Fruit fly (Drosophila melanogaster) whole organism, embryonic: ENCODE measurements around the gene Nf1.
A peak's percentile ranks its signal among the peaks of the same experiment; 100 is the strongest.

Experiments
- Abd-B ChIP-seq: fragments of 200-800 bp; sonication (Bioruptor generic); optimal IDR thresholded peaks from 2 replicates; lab custom pipeline; 2018; ENCODE audit warnings: missing biosample characterization, mild to moderate bottlenecking, missing genetic modification characterization, moderate library complexity
- Ada2b ChIP-seq: fragments of 200-800 bp; sonication (Bioruptor generic); IDR thresholded peaks from 2 replicates; pipeline ENCODE4 v1.3.6; 2022; ENCODE audit warnings: missing biosample characterization, missing genetic modification characterization
- CG10366 ChIP-seq: fragments of 200-800 bp; sonication (Bioruptor generic); IDR thresholded peaks from 2 replicates; pipeline ENCODE4 v1.3.6; 2022; ENCODE audit warnings: missing biosample characterization, missing genetic modification characterization
- CG12769 ChIP-seq: fragments of 200-800 bp; sonication (Bioruptor generic); optimal IDR thresholded peaks from 2 replicates; lab custom pipeline; 2019; ENCODE audit warnings: missing biosample characterization, mild to moderate bottlenecking, missing genetic modification characterization, moderate library complexity
- CG1602 ChIP-seq: fragments of 200-800 bp; sonication (Bioruptor generic); optimal IDR thresholded peaks from 3 replicates; lab custom pipeline; 2016; ENCODE audit warnings: missing biosample characterization, missing genetic modification characterization
- CG16779 ChIP-seq: fragments of 200-800 bp; sonication (Bioruptor generic); IDR thresholded peaks from 2 replicates; pipeline ENCODE4 v1.3.6; 2022; ENCODE audit warnings: missing biosample characterization, missing genetic modification characterization
- CG17385 ChIP-seq: fragments of 200-800 bp; sonication (Bioruptor generic); optimal IDR thresholded peaks from 3 replicates; lab custom pipeline; 2018; ENCODE audit warnings: missing biosample characterization, mild to moderate bottlenecking, missing genetic modification characterization
- CG2202 ChIP-seq: fragments of 200-800 bp; sonication (Bioruptor generic); optimal IDR thresholded peaks from 2 replicates; lab custom pipeline; 2018; ENCODE audit warnings: missing biosample characterization, mild to moderate bottlenecking, missing genetic modification characterization
- CG34376 ChIP-seq: fragments of 200-800 bp; sonication (Bioruptor generic); optimal IDR thresholded peaks from 2 replicates; lab custom pipeline; 2018; ENCODE audit warnings: missing biosample characterization, mild to moderate bottlenecking, missing genetic modification characterization
- CG4617 ChIP-seq: fragments of 200-800 bp; sonication (Bioruptor generic); optimal IDR thresholded peaks from 3 replicates; lab custom pipeline; 2016; ENCODE audit warnings: missing biosample characterization, missing genetic modification characterization, borderline replicate concordance
- CG5180 ChIP-seq: fragments of 200-800 bp; sonication (Bioruptor generic); optimal IDR thresholded peaks from 3 replicates; lab custom pipeline; 2017; ENCODE audit warnings: missing biosample characterization, missing genetic modification characterization, mild to moderate bottlenecking, moderate library complexity, missing genetic modification reagents
- CG6175 ChIP-seq: fragments of 200-800 bp; sonication (Bioruptor generic); IDR thresholded peaks from 3 replicates; pipeline ENCODE4 v1.3.6; 2022; ENCODE audit warnings: missing biosample characterization, missing genetic modification characterization
- CG6854 ChIP-seq: fragments of 200-800 bp; sonication (Bioruptor generic); optimal IDR thresholded peaks from 3 replicates; lab custom pipeline; 2017; ENCODE audit warnings: missing biosample characterization, mild to moderate bottlenecking, missing genetic modification characterization
- CG7556 ChIP-seq: fragments of 200-800 bp; sonication (Bioruptor generic); optimal IDR thresholded peaks from 2 replicates; lab custom pipeline; 2017; ENCODE audit warnings: missing biosample characterization, mild to moderate bottlenecking, missing genetic modification characterization
- CG7839 ChIP-seq: fragments of 200-800 bp; sonication (Bioruptor generic); optimal IDR thresholded peaks from 3 replicates; lab custom pipeline; 2018; ENCODE audit warnings: missing biosample characterization, mild to moderate bottlenecking, missing genetic modification characterization, moderate library complexity
- CG9797 ChIP-seq: fragments of 200-800 bp; sonication (Bioruptor generic); optimal IDR thresholded peaks from 3 replicates; lab custom pipeline; 2018; ENCODE audit warnings: missing biosample characterization, mild to moderate bottlenecking, missing genetic modification characterization
- CG9876 ChIP-seq: fragments of 200-800 bp; sonication (Bioruptor generic); optimal IDR thresholded peaks from 2 replicates; lab custom pipeline; 2016; ENCODE audit warnings: missing biosample characterization, missing genetic modification characterization
- Dbx ChIP-seq: fragments of 200-800 bp; sonication (Bioruptor generic); IDR thresholded peaks from 3 replicates; pipeline ENCODE4 v1.3.6; 2022; ENCODE audit warnings: missing biosample characterization, missing genetic modification characterization
- Hr51 ChIP-seq, 2 experiments: fragments of 200-800 bp; sonication (Bioruptor generic); optimal IDR thresholded peaks; 2 replicates in 1 of 2; 3 replicates in 1 of 2; lab custom pipeline; 2016 to 2018; ENCODE audit warnings: missing biosample characterization in 2 of 2, missing genetic modification characterization in 2 of 2, mild to moderate bottlenecking in 1 of 2, moderate library complexity in 1 of 2
- Kr ChIP-seq: fragments of 200-800 bp; sonication (Bioruptor generic); optimal IDR thresholded peaks from 2 replicates; lab custom pipeline; 2017; ENCODE audit warnings: missing biosample characterization, mild to moderate bottlenecking, missing genetic modification characterization
- Nf-YC ChIP-seq: fragments of 200-800 bp; optimal IDR thresholded peaks from 3 replicates; lab custom pipeline; 2019; ENCODE audit warnings: missing biosample characterization, mild to moderate bottlenecking, missing genetic modification characterization, moderate library complexity
- PHDP ChIP-seq: fragments of 200-800 bp; sonication (Bioruptor generic); optimal IDR thresholded peaks from 3 replicates; lab custom pipeline; 2018; ENCODE audit warnings: missing biosample characterization, mild to moderate bottlenecking, missing genetic modification characterization, moderate library complexity
- Scr ChIP-seq: fragments of 200-800 bp; sonication (Bioruptor generic); IDR thresholded peaks from 2 replicates; pipeline ENCODE4 v1.3.6; 2022; ENCODE audit warnings: missing biosample characterization, missing genetic modification characterization; ENCODE audit not compliant: partially characterized antibody
- Sox100B ChIP-seq: fragments of 200-800 bp; sonication (Bioruptor generic); optimal IDR thresholded peaks from 3 replicates; lab custom pipeline; 2018; ENCODE audit warnings: missing biosample characterization, mild to moderate bottlenecking, missing genetic modification characterization
- Sry-δ ChIP-seq: fragments of 200-800 bp; sonication (Bioruptor generic); optimal IDR thresholded peaks from 2 replicates; lab custom pipeline; 2016; ENCODE audit warnings: missing biosample characterization, missing genetic modification characterization
- Trl ChIP-seq, 3 experiments: fragments of >200 bp in 2 of 3; fragments of 200-800 bp in 1 of 3; sonication (Bioruptor generic) in 1 of 3; optimal IDR thresholded peaks; 2 replicates in 1 of 3; 3 replicates in 2 of 3; lab custom pipeline; 2016 to 2017; ENCODE audit warnings: missing biosample characterization in 1 of 3, missing genetic modification characterization in 1 of 3
- YL-1 ChIP-seq: fragments of 200-800 bp; sonication (Bioruptor generic); optimal IDR thresholded peaks from 3 replicates; lab custom pipeline; 2017; ENCODE audit warnings: missing biosample characterization, mild to moderate bottlenecking, missing genetic modification characterization
- bigmax ChIP-seq: fragments of 200-800 bp; sonication (Bioruptor generic); optimal IDR thresholded peaks from 2 replicates; lab custom pipeline; 2018; ENCODE audit warnings: missing biosample characterization, mild to moderate bottlenecking, missing genetic modification characterization
- exex ChIP-seq: fragments of 200-800 bp; sonication (Bioruptor generic); optimal IDR thresholded peaks from 4 replicates; lab custom pipeline; 2018; ENCODE audit warnings: missing biosample characterization, mild to moderate bottlenecking, missing genetic modification characterization, moderate library complexity
- eyg ChIP-seq: fragments of 200-800 bp; sonication (Bioruptor generic); optimal IDR thresholded peaks from 3 replicates; lab custom pipeline; 2016; ENCODE audit warnings: missing biosample characterization, missing genetic modification characterization
- gcm ChIP-seq: fragments of 200-800 bp; sonication (Bioruptor generic); optimal IDR thresholded peaks from 2 replicates; lab custom pipeline; 2019; ENCODE audit warnings: missing biosample characterization, mild to moderate bottlenecking, missing genetic modification characterization, moderate library complexity
- gem ChIP-seq: fragments of 200-800 bp; sonication (Bioruptor generic); optimal IDR thresholded peaks from 2 replicates; lab custom pipeline; 2019; ENCODE audit warnings: missing biosample characterization, mild to moderate bottlenecking, missing genetic modification characterization, moderate library complexity
- gfzf ChIP-seq: fragments of 200-800 bp; sonication (Bioruptor generic); optimal IDR thresholded peaks from 2 replicates; lab custom pipeline; 2016; ENCODE audit warnings: missing biosample characterization, mild to moderate bottlenecking, missing genetic modification characterization, moderate library complexity
- grn ChIP-seq: fragments of 200-800 bp; sonication (Bioruptor generic); optimal IDR thresholded peaks from 3 replicates; lab custom pipeline; 2017; ENCODE audit warnings: missing biosample characterization, missing genetic modification characterization
- hb ChIP-seq: fragments of 200-800 bp; sonication (Bioruptor generic); IDR thresholded peaks from 3 replicates; pipeline ENCODE4 v1.3.6; 2022; ENCODE audit warnings: missing biosample characterization, missing genetic modification characterization; ENCODE audit not compliant: partially characterized antibody
- lmd ChIP-seq: fragments of 200-800 bp; sonication (Bioruptor generic); IDR thresholded peaks from 2 replicates; pipeline ENCODE4 v1.3.6; 2022; ENCODE audit warnings: missing biosample characterization, missing genetic modification characterization
- nmo ChIP-seq: fragments of 200-800 bp; sonication (Bioruptor generic); optimal IDR thresholded peaks from 2 replicates; lab custom pipeline; 2018; ENCODE audit warnings: missing biosample characterization, mild to moderate bottlenecking, missing genetic modification characterization, moderate library complexity
- odd ChIP-seq: fragments of 200-800 bp; sonication (Bioruptor generic); optimal IDR thresholded peaks from 2 replicates; lab custom pipeline; 2017; ENCODE audit warnings: missing biosample characterization, mild to moderate bottlenecking, missing genetic modification characterization
- so ChIP-seq: fragments of 200-800 bp; sonication (Bioruptor generic); IDR thresholded peaks from 3 replicates; pipeline ENCODE4 v1.3.6; 2022; ENCODE audit warnings: missing biosample characterization, missing genetic modification characterization
- sob ChIP-seq: fragments of 200-800 bp; sonication (Bioruptor generic); IDR thresholded peaks from 2 replicates; pipeline ENCODE4 v1.3.6; 2022; ENCODE audit warnings: missing biosample characterization, missing genetic modification characterization
- stwl ChIP-seq: fragments of 200-800 bp; sonication (Bioruptor generic); optimal IDR thresholded peaks from 3 replicates; lab custom pipeline; 2018; ENCODE audit warnings: missing biosample characterization, mild to moderate bottlenecking, missing genetic modification characterization, moderate library complexity
- tap ChIP-seq: fragments of 200-800 bp; optimal IDR thresholded peaks from 3 replicates; lab custom pipeline; 2019; ENCODE audit warnings: missing biosample characterization, mild to moderate bottlenecking, missing genetic modification characterization, moderate library complexity
- tna ChIP-seq: fragments of 200-800 bp; sonication (Bioruptor generic); IDR thresholded peaks from 2 replicates; pipeline ENCODE4 v1.3.6; 2022; ENCODE audit warnings: missing biosample characterization, missing genetic modification characterization; ENCODE audit not compliant: partially characterized antibody
- ttk ChIP-seq: fragments of 200-800 bp; sonication (Bioruptor generic); IDR thresholded peaks from 2 replicates; pipeline ENCODE4 v2.1.2; 2022; ENCODE audit warnings: missing biosample characterization, missing genetic modification characterization
- unpg ChIP-seq: fragments of 200-800 bp; sonication (Bioruptor generic); optimal IDR thresholded peaks from 3 replicates; lab custom pipeline; 2018; ENCODE audit warnings: missing biosample characterization, mild to moderate bottlenecking, missing genetic modification characterization, moderate library complexity
- usp ChIP-seq: fragments of >200 bp; optimal IDR thresholded peaks from 2 replicates; lab custom pipeline; 2017; ENCODE audit warnings: missing biosample characterization, missing genetic modification characterization
- wek ChIP-seq: fragments of 200-800 bp; sonication (Bioruptor generic); optimal IDR thresholded peaks from 3 replicates; lab custom pipeline; 2018; ENCODE audit warnings: missing biosample characterization, mild to moderate bottlenecking, missing genetic modification characterization, moderate library complexity

The Nf1 gene

dm6 chr3R:26021195-26021914 is 38.5 kb downstream of the Nf1 start (continued):
- TF ChIP-seq CG34376 (GFP tag; lab: Kevin White, UChicago): peak; percentile 56
- peak; percentile 31 for TF ChIP-seq CG9797 (GFP tag; lab: Kevin White, UChicago)
- peak; percentile 61; the same call in 1 of the 3 replicates for TF ChIP-seq CG6175 (GFP tag; lab: Robert Waterston, UW)
- TF ChIP-seq Sox100B (GFP tag; lab: Kevin White, UChicago): peak; percentile 99
- peak; percentile 85 for TF ChIP-seq Ada2b
- TF ChIP-seq Hr51 (GFP tag; optimal IDR thresholded peaks at IDR 0.05; lab: Kevin White, UChicago): peak; percentile 58 to 97
- peak; percentile 92 for TF ChIP-seq lmd
- peak; percentile 92 for TF ChIP-seq unpg (GFP tag; lab: Kevin White, UChicago)
- TF ChIP-seq PHDP (tag; lab: Kevin White, UChicago): peak; percentile 92
- TF ChIP-seq YL-1 (GFP tag; lab: Kevin White, UChicago): peak; percentile 81
- TF ChIP-seq gcm: peak; percentile 94
- peak; percentile 66 for TF ChIP-seq exex (tag; lab: Kevin White, UChicago)
- TF ChIP-seq CG7556 (GFP tag; lab: Kevin White, UChicago): peak; percentile 99
- TF ChIP-seq so: peak; percentile 46; the same call in 1 of the 3 replicates
- TF ChIP-seq CG10366: peak; percentile 70
- TF ChIP-seq CG7839 (tag; lab: Kevin White, UChicago): peak; percentile 97
- TF ChIP-seq Nf-YC (tag; lab: Kevin White, UChicago): peak; percentile 8
- TF ChIP-seq usp (GFP tag; lab: Kevin White, UChicago): no peak
- TF ChIP-seq Dbx (GFP tag; lab: Robert Waterston, UW): peak; percentile 55; the same call in 1 of the 3 replicates
- peak; percentile 79 for TF ChIP-seq Kr (GFP tag; lab: Kevin White, UChicago)
- TF ChIP-seq CG5180 (GFP tag; lab: Kevin White, UChicago): peak; percentile 87
- TF ChIP-seq CG6854 (GFP tag; lab: Kevin White, UChicago): peak; percentile 87
- TF ChIP-seq odd (GFP tag; lab: Kevin White, UChicago): peak; percentile 97
- TF ChIP-seq Sry-δ (GFP tag; lab: Kevin White, UChicago): peak; percentile 41
- TF ChIP-seq stwl (tag; lab: Kevin White, UChicago): no peak
- peak; percentile 86 for TF ChIP-seq CG2202 (tag; lab: Kevin White, UChicago)
- peak; percentile 69 for TF ChIP-seq ttk
- TF ChIP-seq CG17385: peak; percentile 92
- TF ChIP-seq bigmax (GFP tag; lab: Kevin White, UChicago): no peak
- TF ChIP-seq sob: no peak; the same call in 1 of the 2 replicates
- TF ChIP-seq CG4617 (GFP tag; lab: Kevin White, UChicago): peak; percentile 88
- TF ChIP-seq CG12769: peak; percentile 98
- TF ChIP-seq grn (GFP tag; lab: Kevin White, UChicago): no peak
- TF ChIP-seq Scr: peak; percentile 15; the same call in 1 of the 2 replicates
- TF ChIP-seq wek: no peak
- TF ChIP-seq nmo (GFP tag; lab: Kevin White, UChicago): peak; percentile 99
- peak; percentile 98 for TF ChIP-seq gem (tag; lab: Kevin White, UChicago)
- TF ChIP-seq tna (GFP tag; lab: Robert Waterston, UW): no peak
- TF ChIP-seq CG1602: peak; percentile 95
- TF ChIP-seq tap (tag; lab: Kevin White, UChicago): peak; percentile 83
- peak; percentile 57 to 80 for TF ChIP-seq Trl (optimal IDR thresholded peaks at IDR 0.05; lab: Kevin White, UChicago)
- peak; percentile 72 for TF ChIP-seq Trl (GFP tag; optimal IDR thresholded peaks at IDR 0.05; lab: Kevin White, UChicago)
- peak; percentile 50 for TF ChIP-seq eyg (GFP tag; lab: Kevin White, UChicago)
- TF ChIP-seq Abd-B (GFP tag; lab: Kevin White, UChicago): peak; percentile 93
- no peak for TF ChIP-seq CG16779 (GFP tag; lab: Robert Waterston, UW)
- peak; percentile 60; the same call in 1 of the 3 replicates for TF ChIP-seq hb
- TF ChIP-seq gfzf: no peak
- TF ChIP-seq CG9876 (GFP tag; lab: Kevin White, UChicago): peak; percentile 58
